Worm (Caenorhabditis elegans): ENCODE measurements around the gene F14D7.6.

The F14D7.6 gene

DNA sequence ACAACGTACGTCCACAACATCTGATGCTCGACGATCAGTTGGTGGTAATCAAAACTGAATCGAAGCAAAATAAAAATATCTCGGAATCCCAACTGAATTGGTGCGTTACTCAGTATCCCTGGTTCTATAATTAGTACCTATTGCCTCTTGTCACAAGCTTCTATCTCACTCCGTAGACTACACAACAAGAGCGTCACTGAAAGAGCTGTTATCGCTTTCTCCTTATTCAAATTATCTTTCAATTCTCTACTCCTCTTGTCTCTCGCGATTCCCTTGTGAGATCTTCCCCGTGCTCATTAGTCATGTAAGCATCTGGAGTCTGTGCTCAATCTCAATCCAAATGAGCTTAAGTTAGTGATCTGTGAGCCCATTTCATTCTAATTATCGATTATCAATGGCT is 35.4 kb downstream of the F14D7.6 start, which contains the start of gene srm-6:
Gene srm-6 (plus strand): TSS at position 301 of the 400 bp plus-strand sequence.
- no peak for TF ChIP-seq nfya-1 (tag; optimal IDR thresholded peaks at IDR 0.05; ENCODE audit: insufficient read depth)

- TF ChIP-seq nhr-23 (tag; optimal IDR thresholded peaks at IDR 0.05) = no peak
- no peak for TF ChIP-seq skn-1 (tag; optimal IDR thresholded peaks at IDR 0.05)
- no peak for TF ChIP-seq hmg-11 (tag; optimal IDR thresholded peaks at IDR 0.05)
- TF ChIP-seq aly-2 (tag; optimal IDR thresholded peaks at IDR 0.05) = no peak
- no peak for TF ChIP-seq mdl-1 (tag; optimal IDR thresholded peaks at IDR 0.05)
- no peak for TF ChIP-seq nhr-25 (tag; optimal IDR thresholded peaks at IDR 0.05)
- TF ChIP-seq fkh-10 (GFP tag; optimal IDR thresholded peaks at IDR 0.05) = no peak
- TF ChIP-seq ama-1 (optimal IDR thresholded peaks at IDR 0.05) = no peak
- no peak for TF ChIP-seq zag-1 (tag; optimal IDR thresholded peaks at IDR 0.05)
- TF ChIP-seq nhr-11 (tag; optimal IDR thresholded peaks at IDR 0.05) = no peak
- no peak for TF ChIP-seq egl-27 (tag; optimal IDR thresholded peaks at IDR 0.05)
- no peak for TF ChIP-seq elt-1 (tag; optimal IDR thresholded peaks at IDR 0.05)
- no peak for TF ChIP-seq elt-3 (tag; optimal IDR thresholded peaks at IDR 0.05)
- no peak for TF ChIP-seq elt-2 (tag; optimal IDR thresholded peaks at IDR 0.05)
- no peak for TF ChIP-seq nhr-43 (tag; optimal IDR thresholded peaks at IDR 0.05; ENCODE audit: poor library complexity, severe bottlenecking)
- no peak for TF ChIP-seq tbx-2 (tag; optimal IDR thresholded peaks at IDR 0.05)
- TF ChIP-seq unc-62 (GFP tag; optimal IDR thresholded peaks at IDR 0.05) = no peak
Observed at ce11 chrV:14341672-14342071, 40.5 kb downstream of the F14D7.6 start, which contains the start of gene F47B8.10. TSS of gene F47B8.10 (plus strand) at chrV:14341972.

DNA sequence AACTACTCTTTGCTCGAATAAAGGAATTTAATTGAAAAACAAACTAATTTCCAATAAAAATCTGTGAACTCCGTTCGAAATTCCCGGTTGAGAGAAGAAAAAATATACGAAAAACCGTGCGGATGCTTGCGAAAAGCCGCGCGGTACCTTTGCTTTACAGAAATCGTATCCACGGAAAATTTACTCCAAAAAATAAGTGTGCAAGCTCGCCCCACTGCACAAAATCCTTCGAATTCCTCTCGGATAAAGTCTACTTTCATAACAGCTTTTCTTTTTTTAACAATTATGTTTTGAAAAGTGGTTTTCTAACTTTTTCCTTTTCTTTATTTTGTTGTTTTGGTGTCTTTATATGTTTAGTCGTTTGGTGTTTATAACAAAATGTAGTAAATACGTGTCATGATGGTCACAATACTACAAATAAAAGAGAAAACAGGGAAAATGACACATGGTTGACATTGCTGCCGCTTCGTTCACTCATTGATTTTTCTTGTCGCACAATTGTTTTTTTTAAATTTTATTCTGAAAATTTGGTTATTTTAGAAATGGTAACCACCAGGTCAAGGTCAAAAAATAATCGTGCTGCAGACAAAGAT is 46.1 kb downstream of the F14D7.6 start, which contains the start of gene cept-2:
Gene cept-2 (plus strand): TSS at position 533 of the 593 bp plus-strand sequence.
- peak; percentile 76 for TF ChIP-seq ceh-28 (tag; optimal IDR thresholded peaks at IDR 0.05)
- no peak for TF ChIP-seq nhr-12 (tag; optimal IDR thresholded peaks at IDR 0.05)
- TF ChIP-seq nhr-237 (tag; optimal IDR thresholded peaks at IDR 0.05) = no peak
- no peak for TF ChIP-seq nhr-76 (tag; optimal IDR thresholded peaks at IDR 0.05)
- TF ChIP-seq sea-2 (GFP tag; optimal IDR thresholded peaks at IDR 0.05) = no peak
- TF ChIP-seq lin-39 (tag; optimal IDR thresholded peaks at IDR 0.05) = peak; percentile 88
- no peak for TF ChIP-seq nhr-67 (tag; optimal IDR thresholded peaks at IDR 0.05)
- TF ChIP-seq nhr-11 (tag; optimal IDR thresholded peaks at IDR 0.05) = peak; percentile 68
- peak; percentile 82 for TF ChIP-seq lsy-12 (tag; optimal IDR thresholded peaks at IDR 0.05)
- no peak for TF ChIP-seq nhr-28 (tag; optimal IDR thresholded peaks at IDR 0.05)
- no peak for TF ChIP-seq elt-3 (tag; optimal IDR thresholded peaks at IDR 0.05)
- no peak for TF ChIP-seq hmg-11 (tag; optimal IDR thresholded peaks at IDR 0.05)
- no peak for TF ChIP-seq ceh-9 (tag; optimal IDR thresholded peaks at IDR 0.05)
- no peak for TF ChIP-seq egl-27 (tag; optimal IDR thresholded peaks at IDR 0.05)
- TF ChIP-seq R02D3.7 (tag; optimal IDR thresholded peaks at IDR 0.05) = peak; percentile 85
- TF ChIP-seq elt-2 (tag; optimal IDR thresholded peaks at IDR 0.05) = no peak
- peak; percentile 76 for TF ChIP-seq fkh-10 (GFP tag; optimal IDR thresholded peaks at IDR 0.05)
- TF ChIP-seq jun-1 (tag; optimal IDR thresholded peaks at IDR 0.05) = peak; percentile 78
- peak; percentile 20 for TF ChIP-seq pqm-1 (tag; optimal IDR thresholded peaks at IDR 0.05)
- TF ChIP-seq mdl-1 (tag; optimal IDR thresholded peaks at IDR 0.05) = peak; percentile 34
- TF ChIP-seq nhr-43 (tag; optimal IDR thresholded peaks at IDR 0.05; ENCODE audit: poor library complexity, severe bottlenecking) = peak; percentile 93
- TF ChIP-seq eor-1 (tag; optimal IDR thresholded peaks at IDR 0.05) = no peak
- no peak for TF ChIP-seq unc-39 (tag; optimal IDR thresholded peaks at IDR 0.05)
- TF ChIP-seq unc-62 (GFP tag; optimal IDR thresholded peaks at IDR 0.05) = peak; percentile 63
- TF ChIP-seq ceh-16 (tag; optimal IDR thresholded peaks at IDR 0.05) = no peak
- no peak for TF ChIP-seq ZK546.5 (tag; optimal IDR thresholded peaks at IDR 0.05)
- peak; percentile 83 for TF ChIP-seq nhr-25 (tag; optimal IDR thresholded peaks at IDR 0.05)
- peak; percentile 82 for TF ChIP-seq ceh-82 (tag; optimal IDR thresholded peaks at IDR 0.05)
- peak; percentile 56 for TF ChIP-seq skn-1 (tag; optimal IDR thresholded peaks at IDR 0.05)
- peak; percentile 78 for TF ChIP-seq nhr-77 (tag; optimal IDR thresholded peaks at IDR 0.05)
- peak; percentile 30 for TF ChIP-seq fos-1 (tag; optimal IDR thresholded peaks at IDR 0.05)
- TF ChIP-seq egl-5 (tag; optimal IDR thresholded peaks at IDR 0.05) = peak; percentile 93
- TF ChIP-seq nfya-1 (tag; optimal IDR thresholded peaks at IDR 0.05; ENCODE audit: insufficient read depth) = peak; percentile 95
- TF ChIP-seq zag-1 (tag; optimal IDR thresholded peaks at IDR 0.05) = no peak
- TF ChIP-seq tbx-2 (tag; optimal IDR thresholded peaks at IDR 0.05) = peak; percentile 75
- TF ChIP-seq ama-1 (optimal IDR thresholded peaks at IDR 0.05) = no peak
- peak; percentile 95 for TF ChIP-seq pha-4 (tag; optimal IDR thresholded peaks at IDR 0.05)
- peak; percentile 55 for TF ChIP-seq daf-12 (tag; optimal IDR thresholded peaks at IDR 0.05)
- TF ChIP-seq nhr-23 (tag; optimal IDR thresholded peaks at IDR 0.05) = peak; percentile 97
- no peak for TF ChIP-seq ztf-4 (tag; optimal IDR thresholded peaks at IDR 0.05)
- peak; percentile 66 for TF ChIP-seq lin-15B (tag; optimal IDR thresholded peaks at IDR 0.05)
- TF ChIP-seq aly-2 (tag; optimal IDR thresholded peaks at IDR 0.05) = no peak
- no peak for TF ChIP-seq ztf-11 (tag; optimal IDR thresholded peaks at IDR 0.05)
- TF ChIP-seq elt-1 (tag; optimal IDR thresholded peaks at IDR 0.05) = peak; percentile 62
- no peak for TF ChIP-seq mml-1 (tag; optimal IDR thresholded peaks at IDR 0.05)
- no peak for TF ChIP-seq fkh-2 (tag; optimal IDR thresholded peaks at IDR 0.05)
- peak; percentile 92 for TF ChIP-seq snpc-4 (tag; optimal IDR thresholded peaks at IDR 0.05)

All from whole organism, L3 larva.